Fruit fly (Drosophila melanogaster): Measurements from ENCODE around the gene mei-217.

Gene mei-217

DNA sequence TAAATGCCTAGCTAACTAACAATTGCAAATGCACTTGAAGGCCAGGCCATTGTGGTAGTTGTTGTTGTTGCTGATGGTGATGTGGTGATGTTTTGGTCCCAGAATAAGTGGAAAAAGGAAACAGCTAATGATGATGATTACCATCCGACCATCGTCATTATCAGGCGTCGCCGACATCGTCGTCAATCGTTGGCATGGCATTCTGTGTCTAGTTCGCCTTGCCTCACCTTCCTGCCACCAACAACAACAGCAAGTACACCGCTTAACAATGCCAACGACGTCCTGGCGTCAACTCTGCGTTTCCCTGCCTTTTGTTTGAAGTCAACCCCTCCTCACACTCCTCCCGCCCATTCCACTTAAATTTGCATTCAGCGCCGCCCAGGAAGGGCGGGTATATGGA lies 34.8 kb upstream of the mei-217 start:
- TF ChIP-seq chif (GFP tag; optimal IDR thresholded peaks at IDR 0.05) = no peak
- TF ChIP-seq zfh2 (GFP tag; optimal IDR thresholded peaks at IDR 0.05) = no peak
- no peak for TF ChIP-seq maf-S (GFP tag; optimal IDR thresholded peaks at IDR 0.05)
- TF ChIP-seq CG10565 (GFP tag; optimal IDR thresholded peaks at IDR 0.05) = no peak
- TF ChIP-seq dm (GFP tag; optimal IDR thresholded peaks at IDR 0.05) = no peak
- TF ChIP-seq Opbp (GFP tag; IDR thresholded peaks at IDR 0.05; ENCODE audit: partially characterized antibody) = no peak
- peak; percentile 54 for TF ChIP-seq CG4360 (GFP tag; IDR thresholded peaks at IDR 0.05)
- TF ChIP-seq B-H1 (GFP tag; IDR thresholded peaks at IDR 0.05) = no peak
- no peak for TF ChIP-seq ac (GFP tag; optimal IDR thresholded peaks at IDR 0.05)
- no peak for TF ChIP-seq dysf (GFP tag; IDR thresholded peaks at IDR 0.05)
- no peak for TF ChIP-seq pzg (GFP tag; optimal IDR thresholded peaks at IDR 0.05)
- TF ChIP-seq CG13287 (GFP tag; IDR thresholded peaks at IDR 0.05; ENCODE audit: partially characterized antibody) = no peak
- TF ChIP-seq zen (tag; optimal IDR thresholded peaks at IDR 0.05) = peak; percentile 87
- no peak for TF ChIP-seq hth (optimal IDR thresholded peaks at IDR 0.05)
- no peak for TF ChIP-seq CG3847 (GFP tag; IDR thresholded peaks at IDR 0.05)
- TF ChIP-seq Med (GFP tag) = no peak

DNA sequence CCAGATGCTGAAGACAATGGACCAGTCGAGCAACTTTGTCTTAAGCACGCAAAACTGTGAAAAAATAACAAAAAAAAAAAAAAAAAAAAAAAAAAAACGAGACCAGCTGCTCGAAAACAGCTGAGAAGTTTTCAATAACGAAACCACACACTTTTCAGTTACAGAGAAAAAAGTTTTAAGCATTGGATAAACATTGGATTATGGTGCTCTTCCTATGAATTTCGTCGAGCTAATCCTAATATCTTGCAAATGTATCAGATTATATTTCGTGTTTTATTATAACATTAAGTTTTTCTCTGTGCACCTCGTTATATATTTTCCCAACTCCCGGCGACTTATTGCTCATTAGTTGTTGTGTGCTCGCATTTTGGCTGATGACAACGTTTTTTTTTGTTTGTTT lies 33.8 kb upstream of the mei-217 start:
- TF ChIP-seq NfI (GFP tag; optimal IDR thresholded peaks at IDR 0.05) (peak; percentile 52), danr (GFP tag; IDR thresholded peaks at IDR 0.05) (0 out of 2 replicates have a peak, but pooled peaks have one; percentile 6), CG10543 (GFP tag; optimal IDR thresholded peaks at IDR 0.05) (peak; percentile 27), sisA (GFP tag; IDR thresholded peaks at IDR 0.05) (peak; percentile 68), H15 (GFP tag; IDR thresholded peaks at IDR 0.05) (0 out of 3 replicates have a peak, but pooled peaks have one; percentile 38), CG6854 (GFP tag; optimal IDR thresholded peaks at IDR 0.05) (no peak), CG12659 (GFP tag; optimal IDR thresholded peaks at IDR 0.05) (peak; percentile 9), nmo (GFP tag; optimal IDR thresholded peaks at IDR 0.05) (peak; percentile 46), CG4730 (GFP tag; IDR thresholded peaks at IDR 0.05) (peak; percentile 31; the same call in 1 of the 2 replicates), gsb (GFP tag; IDR thresholded peaks at IDR 0.05) (peak; percentile 51; the same call in 1 of the 2 replicates), unc-4 (GFP tag; IDR thresholded peaks at IDR 0.05; ENCODE audit: partially characterized antibody) (no peak), CG12071 (GFP tag; optimal IDR thresholded peaks at IDR 0.05) (peak; percentile 18), Dfd (GFP tag; optimal IDR thresholded peaks at IDR 0.05) (no peak), bab2 (GFP tag; optimal IDR thresholded peaks at IDR 0.05) (peak; percentile 43), cwo (GFP tag; optimal IDR thresholded peaks at IDR 0.05) (peak; percentile 34), fd96Cb (tag; optimal IDR thresholded peaks at IDR 0.05) (peak; percentile 28), CoRest (tag; optimal IDR thresholded peaks at IDR 0.05) (peak; percentile 40), CG4424 (GFP tag; optimal IDR thresholded peaks at IDR 0.05) (peak; percentile 41), CG2875 (GFP tag; optimal IDR thresholded peaks at IDR 0.05) (no peak), lbe (GFP tag; optimal IDR thresholded peaks at IDR 0.05) (no peak), gt (GFP tag; IDR thresholded peaks at IDR 0.05) (no peak), Hsf (GFP tag; optimal IDR thresholded peaks at IDR 0.05) (peak; percentile 58), CG17829 (tag; optimal IDR thresholded peaks at IDR 0.05) (peak; percentile 17), ranshi (GFP tag; IDR thresholded peaks at IDR 0.05) (0 out of 2 replicates have a peak, but pooled peaks have one; percentile 25), Asciz (GFP tag; optimal IDR thresholded peaks at IDR 0.05) (peak; percentile 47), CG8290 (GFP tag; optimal IDR thresholded peaks at IDR 0.05) (no peak), CG8290 (tag; optimal IDR thresholded peaks at IDR 0.05) (peak in 1 of 2 experiments; percentile 47), ase (GFP tag; IDR thresholded peaks at IDR 0.05) (peak; percentile 72), phol (tag; optimal IDR thresholded peaks at IDR 0.05) (peak; percentile 35), NFAT (GFP tag; IDR thresholded peaks at IDR 0.05) (peak; percentile 51; the same call in 1 of the 2 replicates), CG17385 (GFP tag; optimal IDR thresholded peaks at IDR 0.05) (peak; percentile 30), HLH3B (GFP tag; IDR thresholded peaks at IDR 0.05) (peak; percentile 51; the same call in 1 of the 2 replicates), CG1603 (tag; optimal IDR thresholded peaks at IDR 0.05) (peak; percentile 30), CG18599 (GFP tag; optimal IDR thresholded peaks at IDR 0.05) (peak; percentile 53), CG11456 (GFP tag; IDR thresholded peaks at IDR 0.05) (0 out of 3 replicates have a peak, but pooled peaks have one; percentile 14)
